Worm (Caenorhabditis elegans): Measurements from ENCODE around the gene irld-1.

The irld-1 gene

DNA sequence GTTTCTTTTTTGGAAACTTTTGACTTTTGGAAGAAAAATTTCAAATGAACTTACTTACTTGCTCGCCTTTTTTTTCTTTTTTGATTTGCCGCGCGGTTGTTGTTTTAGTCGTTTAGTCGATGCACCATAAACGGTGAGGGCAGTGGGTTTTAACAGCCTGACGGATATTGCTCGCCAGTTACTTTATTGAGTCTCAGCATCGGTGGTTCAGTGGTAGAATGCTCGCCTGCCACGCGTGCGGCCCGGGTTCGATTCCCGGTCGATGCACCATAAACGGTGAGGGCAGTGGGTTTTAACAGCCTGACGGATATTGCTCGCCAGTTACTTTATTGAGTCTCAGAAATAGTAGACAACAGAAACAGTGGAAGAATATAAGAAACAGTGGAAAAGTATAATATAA, 26.1 kb upstream of the irld-1 start:
- TF ChIP-seq B0261.1 (tag; optimal IDR thresholded peaks at IDR 0.05): peak; percentile 46
- TF ChIP-seq D2030.7 (GFP tag; IDR thresholded peaks at IDR 0.05): peak; percentile 63
- TF ChIP-seq rpc-1 (optimal IDR thresholded peaks at IDR 0.05): peak; percentile 27
- peak; percentile 67 for TF ChIP-seq rpc-1 (tag; optimal IDR thresholded peaks at IDR 0.05)
- TF ChIP-seq lin-26 (GFP tag; IDR thresholded peaks at IDR 0.05): peak; percentile 67; the same call in 1 of the 2 replicates
- peak; percentile 73 for TF ChIP-seq tbp1 (GFP tag; optimal IDR thresholded peaks at IDR 0.05)

DNA sequence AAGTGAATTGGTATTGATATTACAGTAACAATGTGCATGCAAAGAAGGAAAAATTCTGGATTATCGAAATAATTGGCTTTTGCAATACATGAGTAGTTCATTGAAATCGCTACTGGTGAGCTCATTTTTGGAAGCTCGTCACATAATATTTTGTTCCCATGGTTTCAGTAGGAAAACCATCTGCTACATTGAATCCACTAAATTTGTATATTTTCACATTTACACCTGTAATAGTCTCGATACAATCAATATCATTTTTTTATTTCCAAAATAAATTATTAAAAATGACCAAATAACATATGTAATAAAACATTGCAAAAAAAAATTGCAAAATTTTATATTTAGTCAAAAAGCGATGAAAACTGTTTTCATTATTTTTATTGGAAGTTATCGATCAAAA, 21.5 kb upstream of the irld-1 start, which contains the start of gene srh-192:
TSS of gene srh-192 (minus strand) at position 101 of the 400 bp plus-strand sequence.
- TF ChIP-seq ztf-26 (tag; optimal IDR thresholded peaks at IDR 0.05): no peak
- TF ChIP-seq B0261.1 (tag; optimal IDR thresholded peaks at IDR 0.05): no peak
- no peak for TF ChIP-seq attf-3 (GFP tag; conservative IDR thresholded peaks at IDR 0.05)
- no peak for TF ChIP-seq nhr-120 (GFP tag; IDR thresholded peaks at IDR 0.05)
- TF ChIP-seq madf-10 (tag; optimal IDR thresholded peaks at IDR 0.05): no peak
- no peak for TF ChIP-seq pbrm-1 (GFP tag; IDR thresholded peaks at IDR 0.05)
- no peak for TF ChIP-seq K11D2.4 (GFP tag; IDR thresholded peaks at IDR 0.05)
- TF ChIP-seq cebp-1 (GFP tag; IDR thresholded peaks at IDR 0.05): no peak
- TF ChIP-seq cebp-1 (tag; optimal IDR thresholded peaks at IDR 0.05): no peak

- TF ChIP-seq unc-62 (GFP tag; optimal IDR thresholded peaks at IDR 0.05) (no peak), somi-1 (GFP tag; optimal IDR thresholded peaks at IDR 0.05) (no peak), bed-1 (GFP tag; IDR thresholded peaks at IDR 0.05) (no peak), B0261.1 (tag; optimal IDR thresholded peaks at IDR 0.05) (no peak), ceh-40 (GFP tag; IDR thresholded peaks at IDR 0.05) (no peak), Y67H2A.10 (GFP tag; conservative IDR thresholded peaks at IDR 0.05) (no peak), nfyb-1 (GFP tag; IDR thresholded peaks at IDR 0.05) (no peak), F55B11.4 (tag; optimal IDR thresholded peaks at IDR 0.05; ENCODE audit: borderline replicate concordance, insufficient read depth) (no peak), ztf-22 (GFP tag; optimal IDR thresholded peaks at IDR 0.05) (no peak), nhr-120 (GFP tag; IDR thresholded peaks at IDR 0.05) (no peak), repo-1 (tag; optimal IDR thresholded peaks at IDR 0.05) (no peak)
Measured at ce11 chrV:4319867-4320266, 16.7 kb upstream of the irld-1 start, which contains the start of gene ZC132.9. Gene ZC132.9 (minus strand): TSS chrV:4319967.

DNA sequence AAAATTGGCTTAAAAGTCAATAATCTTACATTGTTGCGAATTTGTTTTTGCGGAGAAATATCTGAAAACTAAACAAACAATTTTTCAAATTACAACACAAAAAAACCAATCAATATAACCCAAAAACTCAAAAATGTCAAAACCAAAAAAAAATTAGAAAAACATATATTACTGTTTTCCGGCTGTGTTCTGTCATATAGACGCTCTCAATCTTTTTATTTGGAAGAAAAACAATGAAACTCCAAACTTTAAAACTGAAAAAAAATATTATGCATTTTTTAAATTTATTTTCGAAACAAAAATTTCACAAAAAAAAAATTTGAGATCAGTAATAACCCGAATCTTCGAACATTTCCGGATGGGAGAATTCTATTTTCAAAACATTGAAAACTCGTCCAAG, 13.9 kb upstream of the irld-1 start, which contains the start of gene R02D1.2:
TSS of gene R02D1.2 (minus strand) at position 101 of the 400 bp plus-strand sequence.
- TF ChIP-seq F52B5.7 (tag; optimal IDR thresholded peaks at IDR 0.05) (no peak), T26A5.8 (tag; optimal IDR thresholded peaks at IDR 0.05) (no peak), B0336.3 (GFP tag; IDR thresholded peaks at IDR 0.05) (no peak), rcor-1 (GFP tag; IDR thresholded peaks at IDR 0.05) (no peak), lin-26 (GFP tag; IDR thresholded peaks at IDR 0.05) (no peak), akir-1 (GFP tag; optimal IDR thresholded peaks at IDR 0.05) (no peak), ztf-3 (GFP tag; optimal IDR thresholded peaks at IDR 0.05) (no peak), F49E8.2 (tag; optimal IDR thresholded peaks at IDR 0.05; ENCODE audit: insufficient read depth) (no peak)

DNA sequence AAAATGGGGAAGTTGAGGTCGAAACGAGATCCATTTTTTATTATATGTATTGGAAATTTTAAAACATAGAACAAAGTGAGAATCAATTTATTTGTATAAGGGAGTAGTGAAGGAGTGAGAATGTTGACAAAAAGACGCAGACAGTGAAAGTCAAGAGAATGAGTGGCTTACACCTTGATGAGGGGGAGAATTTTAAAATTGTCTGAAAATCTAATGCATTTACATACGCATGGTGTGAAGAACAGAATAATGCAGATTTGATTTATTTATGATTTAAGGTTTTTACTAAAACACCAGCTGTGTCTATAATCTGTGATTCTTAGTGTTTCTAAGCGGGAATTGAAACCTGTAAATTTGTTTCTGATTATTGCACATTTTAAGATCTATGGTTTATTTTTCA, 11.1 kb upstream of the irld-1 start, which contains the start of gene nhr-125:
TSS of gene nhr-125 (minus strand) at position 101 of the 400 bp plus-strand sequence.
- TF ChIP-seq hlh-26 (GFP tag; conservative IDR thresholded peaks at IDR 0.05) (no peak), Y95B8A.8 (GFP tag; IDR thresholded peaks at IDR 0.05) (no peak), mel-28 (tag; optimal IDR thresholded peaks at IDR 0.05; ENCODE audit: borderline replicate concordance) (no peak), K12H6.12 (tag; optimal IDR thresholded peaks at IDR 0.05) (no peak), unc-62 (GFP tag; optimal IDR thresholded peaks at IDR 0.05) (no peak), ztf-3 (GFP tag; optimal IDR thresholded peaks at IDR 0.05) (no peak), sea-2 (GFP tag; IDR thresholded peaks at IDR 0.05) (no peak), lin-54 (GFP tag; optimal IDR thresholded peaks at IDR 0.05) (no peak), snpc-3.4 (tag; optimal IDR thresholded peaks at IDR 0.05) (no peak), ztf-22 (GFP tag; optimal IDR thresholded peaks at IDR 0.05) (no peak), lsy-27 (tag; optimal IDR thresholded peaks at IDR 0.05; ENCODE audit: borderline replicate concordance, insufficient read depth) (no peak), lin-40 (tag; optimal IDR thresholded peaks at IDR 0.05) (no peak), F33H1.4 (GFP tag; IDR thresholded peaks at IDR 0.05) (no peak), attf-6 (GFP tag; IDR thresholded peaks at IDR 0.05) (no peak)

All from whole organism, young adult.